Worm (Caenorhabditis elegans): ENCODE measurements around the gene thn-6.

- TF ChIP-seq nhr-76 (tag; optimal IDR thresholded peaks at IDR 0.05): no peak
- TF ChIP-seq mdl-1 (tag; optimal IDR thresholded peaks at IDR 0.05): no peak
- TF ChIP-seq unc-39 (tag; optimal IDR thresholded peaks at IDR 0.05): no peak
- TF ChIP-seq R02D3.7 (tag; optimal IDR thresholded peaks at IDR 0.05): peak; percentile 97
Measured at ce11 chrIV:5209390-5209789, 19.3 kb upstream of the thn-6 start, which contains the start of the genes Y59E9AL.36 and nbet-1.
